Worm (Caenorhabditis elegans) whole organism, L2 larva: Measurements from ENCODE around the gene clec-60.

Source experiments
- ZK546.5 ChIP-seq: sonication (generic microtip); optimal IDR thresholded peaks from 2 replicates; lab custom pipeline; 2017; ENCODE audit warnings: missing biosample characterization, missing genetic modification characterization
- aly-2 ChIP-seq: fragments of 150-350 bp; optimal IDR thresholded peaks from 2 replicates; lab custom pipeline; 2014; ENCODE audit warnings: missing biosample characterization, missing genetic modification characterization
- lin-39 ChIP-seq: fragments of 150-350 bp; optimal IDR thresholded peaks from 2 replicates; lab custom pipeline; 2014; ENCODE audit warnings: missing biosample characterization, missing genetic modification reagents, missing genetic modification characterization
- mbf-1 ChIP-seq: sonication (generic microtip); optimal IDR thresholded peaks from 2 replicates; lab custom pipeline; 2017; ENCODE audit warnings: missing biosample characterization, missing genetic modification characterization
- sem-4 ChIP-seq: fragments of 150-350 bp; optimal IDR thresholded peaks from 2 replicates; lab custom pipeline; 2014; ENCODE audit warnings: missing biosample characterization, missing genetic modification reagents, missing genetic modification characterization
- unc-39 ChIP-seq: fragments of 150-350 bp; optimal IDR thresholded peaks from 2 replicates; lab custom pipeline; 2014; ENCODE audit warnings: missing biosample characterization, missing genetic modification characterization
- zag-1 ChIP-seq: fragments of 150-350 bp; optimal IDR thresholded peaks from 2 replicates; lab custom pipeline; 2014; ENCODE audit warnings: missing biosample characterization, missing genetic modification characterization
- ztf-11 ChIP-seq: sonication (generic microtip); optimal IDR thresholded peaks from 2 replicates; lab custom pipeline; 2017; ENCODE audit warnings: missing biosample characterization, missing genetic modification characterization

ce11 chrII:10471247-10471646 is 10.4 kb downstream of the clec-60 start, which contains the start of gene ZK666.1:
- TF ChIP-seq sem-4 (tag; lab: Kevin White, UChicago) = no peak
- TF ChIP-seq zag-1 = no peak
- no peak for TF ChIP-seq ztf-11
- TF ChIP-seq lin-39 (tag; lab: Kevin White, UChicago) = no peak
- no peak for TF ChIP-seq mbf-1 (tag; lab: Kevin White, UChicago)
- no peak for TF ChIP-seq ZK546.5 (tag; lab: Kevin White, UChicago)
- TF ChIP-seq aly-2 = no peak
- no peak for TF ChIP-seq unc-39 (tag; lab: Kevin White, UChicago)
